Fruit fly (Drosophila melanogaster): ENCODE results near the gene CG42780.

The CG42780 gene

dm6 chrX:7299399-7300355, 32.3 kb downstream of the CG42780 start:
- TF ChIP-seq z (GFP tag; IDR thresholded peaks at IDR 0.05) (0 out of 3 replicates have a peak, but pooled peaks have one; percentile 17), CG9817 (tag; optimal IDR thresholded peaks at IDR 0.05) (peak; percentile 57), chif (GFP tag; optimal IDR thresholded peaks at IDR 0.05) (peak in 1 of 2 experiments; percentile 30), CG17802 (tag; optimal IDR thresholded peaks at IDR 0.05) (no peak), cas (GFP tag; IDR thresholded peaks at IDR 0.05) (no peak), CG4424 (GFP tag; optimal IDR thresholded peaks at IDR 0.05) (peak; percentile 2), CG15601 (tag; optimal IDR thresholded peaks at IDR 0.05) (peak; percentile 21), Lpt (GFP tag; optimal IDR thresholded peaks at IDR 0.05) (no peak), CG11093 (GFP tag; IDR thresholded peaks at IDR 0.05) (peak; percentile 53; the same call in 2 of the 3 replicates), dan (GFP tag; IDR thresholded peaks at IDR 0.05) (no peak), CG17612 (GFP tag; IDR thresholded peaks at IDR 0.05) (0 out of 2 replicates have a peak, but pooled peaks have one; percentile 32), Ada2b (GFP tag; IDR thresholded peaks at IDR 0.05) (peak; percentile 20; the same call in 1 of the 2 replicates), caup (GFP tag; optimal IDR thresholded peaks at IDR 0.05; ENCODE audit: severe bottlenecking) (peak; percentile 1), lola (GFP tag; optimal IDR thresholded peaks at IDR 0.05) (peak in 1 of 3 experiments; percentile 25), CG7987 (GFP tag; optimal IDR thresholded peaks at IDR 0.05) (no peak), dpn (GFP tag; optimal IDR thresholded peaks at IDR 0.05) (peak; percentile 27 to 33), Meics (GFP tag; optimal IDR thresholded peaks at IDR 0.05) (peak; percentile 59), CG6654 (GFP tag; optimal IDR thresholded peaks at IDR 0.05) (no peak), HHEX (GFP tag; optimal IDR thresholded peaks at IDR 0.05) (peak; percentile 22), D19A (tag; optimal IDR thresholded peaks at IDR 0.05) (peak; percentile 30), Atf6 (GFP tag; IDR thresholded peaks at IDR 0.05) (peak; percentile 34; the same call in 1 of the 2 replicates), CG3847 (GFP tag; IDR thresholded peaks at IDR 0.05) (0 out of 2 replicates have a peak, but pooled peaks have one; percentile 27), CG1529 (GFP tag; optimal IDR thresholded peaks at IDR 0.05) (peak; percentile 5), Med (GFP tag) (peak; percentile 97), CG13296 (GFP tag; optimal IDR thresholded peaks at IDR 0.05) (peak; percentile 42), Tbp (GFP tag; optimal IDR thresholded peaks at IDR 0.05) (no peak), CG18476 (GFP tag; optimal IDR thresholded peaks at IDR 0.05) (no peak), Neu2 (GFP tag; optimal IDR thresholded peaks at IDR 0.05; ENCODE audit: borderline replicate concordance) (no peak), Optix (GFP tag; IDR thresholded peaks at IDR 0.05) (0 out of 3 replicates have a peak, but pooled peaks have one; percentile 15), amos (GFP tag; IDR thresholded peaks at IDR 0.05; ENCODE audit: partially characterized antibody) (0 out of 2 replicates have a peak, but pooled peaks have one; percentile 15), CG3163 (GFP tag; optimal IDR thresholded peaks at IDR 0.05) (peak; percentile 20), CG31365 (tag; optimal IDR thresholded peaks at IDR 0.05) (no peak), CG5180 (GFP tag; optimal IDR thresholded peaks at IDR 0.05) (peak; percentile 49), CG1832 (GFP tag; optimal IDR thresholded peaks at IDR 0.05) (peak; percentile 58), bsh (GFP tag; optimal IDR thresholded peaks at IDR 0.05) (peak; percentile 26 to 53), bcd (GFP tag; optimal IDR thresholded peaks at IDR 0.05) (peak; percentile 38), croc (GFP tag; conservative IDR thresholded peaks at IDR 0.05) (0 out of 3 replicates have a peak, but pooled peaks have one; percentile 19), Eip74EF (GFP tag; optimal IDR thresholded peaks at IDR 0.05) (peak in 1 of 2 experiments; percentile 19), CG1024 (GFP tag; IDR thresholded peaks at IDR 0.05) (no peak), pan (optimal IDR thresholded peaks at IDR 0.05) (no peak), pan (GFP tag; optimal IDR thresholded peaks at IDR 0.05 in 1 of 2, IDR thresholded peaks at IDR 0.05 in 1 of 2) (peak in 1 of 2 experiments; percentile 52), crol (GFP tag; IDR thresholded peaks at IDR 0.05) (peak; percentile 99), kay (GFP tag; optimal IDR thresholded peaks at IDR 0.05) (peak; percentile 52), mld (GFP tag; IDR thresholded peaks at IDR 0.05; ENCODE audit: partially characterized antibody) (no peak), CG17829 (tag; optimal IDR thresholded peaks at IDR 0.05) (peak; percentile 26), unc-4 (GFP tag; IDR thresholded peaks at IDR 0.05; ENCODE audit: partially characterized antibody) (peak; percentile 26; the same call in 1 of the 2 replicates)
